Fruit fly (Drosophila melanogaster) whole organism, prepupa: ENCODE measurements around the gene Polr3A.
"Not testable (repeated sequence)": the region's sequence is repeated elsewhere in the genome, so short reads cannot be mapped to it uniquely, and the experiment has no call there.

Source experiments
- CG34406 ChIP-seq: fragments of 200-800 bp; sonication (Bioruptor generic); optimal IDR thresholded peaks from 3 replicates; lab custom pipeline; 2016; ENCODE audit warnings: missing biosample characterization, missing genetic modification characterization
- CG6808 ChIP-seq: fragments of 200-800 bp; sonication (Bioruptor generic); optimal IDR thresholded peaks from 3 replicates; lab custom pipeline; 2017; ENCODE audit warnings: missing biosample characterization, missing genetic modification characterization, mild to moderate bottlenecking, moderate library complexity, missing genetic modification reagents
- CG8632 ChIP-seq: fragments of 200-800 bp; sonication (Bioruptor generic); optimal IDR thresholded peaks from 3 replicates; lab custom pipeline; 2016; ENCODE audit warnings: missing biosample characterization, missing genetic modification characterization
- CG9139 ChIP-seq: fragments of 200-800 bp; sonication (Bioruptor generic); optimal IDR thresholded peaks from 3 replicates; lab custom pipeline; 2017; ENCODE audit warnings: missing biosample characterization, mild to moderate bottlenecking, missing genetic modification characterization
- Gug ChIP-seq: fragments of 200-800 bp; sonication (Bioruptor generic); IDR thresholded peaks from 2 replicates; pipeline ENCODE4 v1.3.6; 2022; ENCODE audit warnings: missing biosample characterization, missing genetic modification characterization
- Hr39 ChIP-seq: fragments of 200-800 bp; sonication (Bioruptor generic); optimal IDR thresholded peaks from 2 replicates; lab custom pipeline; 2016; ENCODE audit warnings: missing biosample characterization, missing genetic modification characterization
- Hr4 ChIP-seq: fragments of 200-800 bp; sonication (Bioruptor generic); optimal IDR thresholded peaks from 3 replicates; lab custom pipeline; 2016; ENCODE audit warnings: missing biosample characterization, missing genetic modification characterization
- Lpt ChIP-seq: fragments of 200-800 bp; sonication (Bioruptor generic); optimal IDR thresholded peaks from 3 replicates; lab custom pipeline; 2016; ENCODE audit warnings: missing biosample characterization, missing genetic modification characterization
- Met ChIP-seq: fragments of 200-800 bp; sonication (Bioruptor generic); optimal IDR thresholded peaks from 3 replicates; lab custom pipeline; 2016; ENCODE audit warnings: missing biosample characterization, missing genetic modification characterization
- Smox ChIP-seq: fragments of 200-800 bp; sonication (Bioruptor generic); optimal IDR thresholded peaks from 3 replicates; lab custom pipeline; 2016; ENCODE audit warnings: missing biosample characterization, missing genetic modification characterization
- achi ChIP-seq: fragments of 200-800 bp; sonication (Bioruptor generic); optimal IDR thresholded peaks from 3 replicates; lab custom pipeline; 2016; ENCODE audit warnings: missing biosample characterization, missing genetic modification characterization
- esn ChIP-seq: fragments of 200-800 bp; sonication (Bioruptor generic); optimal IDR thresholded peaks from 2 replicates; lab custom pipeline; 2016; ENCODE audit warnings: missing biosample characterization, mild to moderate bottlenecking, missing genetic modification characterization, moderate library complexity
- lz ChIP-seq: fragments of 200-800 bp; sonication (Bioruptor generic); optimal IDR thresholded peaks from 3 replicates; lab custom pipeline; 2016; ENCODE audit warnings: missing biosample characterization, missing genetic modification characterization

- not testable (repeated sequence) for TF ChIP-seq CG8632 (GFP tag; lab: Kevin White, UChicago); Gug (GFP tag; lab: Robert Waterston, UW); Hr4 (GFP tag; lab: Kevin White, UChicago); achi (GFP tag; lab: Kevin White, UChicago); CG34406 (GFP tag; lab: Kevin White, UChicago); esn (GFP tag; lab: Kevin White, UChicago); Smox (GFP tag; lab: Kevin White, UChicago); Hr39; CG6808 (GFP tag; lab: Kevin White, UChicago); CG9139 (GFP tag; lab: Kevin White, UChicago); Met (GFP tag; lab: Kevin White, UChicago); lz; Lpt (GFP tag; lab: Kevin White, UChicago)
These were observed 36.4 kb downstream of the Polr3A start, which contains the start of the genes sordd2 and CG15602 for dm6 chrX:15799085-15799557.
